Worm (Caenorhabditis elegans) whole organism, L4/young adult: ENCODE measurements around the gene zipt-2.3.

ENCODE experiments used
- W03F9.2 ChIP-seq: fragments of 150-350 bp; optimal IDR thresholded peaks from 2 replicates; lab custom pipeline; 2014; ENCODE audit warnings: missing biosample characterization, missing genetic modification characterization
- dao-5 ChIP-seq: sonication (generic microtip); optimal IDR thresholded peaks from 2 replicates; lab custom pipeline; 2016; ENCODE audit warnings: missing genotype, missing genetic modification characterization, moderate library complexity, missing compliant biosample characterization
- him-1 ChIP-seq: sonication (generic microtip); optimal IDR thresholded peaks from 2 replicates; lab custom pipeline; 2016; ENCODE audit warnings: missing genotype, missing genetic modification reagents, missing genetic modification characterization, missing compliant biosample characterization

zipt-2.3 gene

DNA sequence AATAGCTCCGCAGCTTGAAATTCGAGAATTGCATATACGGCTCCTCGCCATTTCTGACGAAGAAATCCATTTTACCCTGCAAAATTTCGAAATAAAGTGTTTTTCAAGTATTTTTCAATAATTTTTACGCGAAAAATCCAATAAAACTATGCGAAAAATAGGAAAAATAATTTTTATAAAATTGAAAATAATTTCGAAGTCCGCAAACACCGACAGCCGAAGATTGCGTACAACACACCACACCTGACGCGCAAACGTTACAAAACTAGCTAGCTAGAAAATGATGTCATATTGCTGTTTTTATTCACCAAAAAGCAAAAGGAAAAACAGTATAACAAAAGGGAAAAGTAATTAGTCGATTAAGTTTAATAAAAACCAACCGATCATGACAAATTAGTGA, 21.0 kb downstream of the zipt-2.3 start, which contains the start of gene rpoa-1:
Gene rpoa-1, minus strand, starts transcription at position 84 of the 400 bp plus-strand sequence.
- no peak for TF ChIP-seq dao-5
- no peak for TF ChIP-seq him-1 (tag; lab: Kevin White, UChicago)
- TF ChIP-seq W03F9.2 (tag; lab: Kevin White, UChicago) = no peak

DNA sequence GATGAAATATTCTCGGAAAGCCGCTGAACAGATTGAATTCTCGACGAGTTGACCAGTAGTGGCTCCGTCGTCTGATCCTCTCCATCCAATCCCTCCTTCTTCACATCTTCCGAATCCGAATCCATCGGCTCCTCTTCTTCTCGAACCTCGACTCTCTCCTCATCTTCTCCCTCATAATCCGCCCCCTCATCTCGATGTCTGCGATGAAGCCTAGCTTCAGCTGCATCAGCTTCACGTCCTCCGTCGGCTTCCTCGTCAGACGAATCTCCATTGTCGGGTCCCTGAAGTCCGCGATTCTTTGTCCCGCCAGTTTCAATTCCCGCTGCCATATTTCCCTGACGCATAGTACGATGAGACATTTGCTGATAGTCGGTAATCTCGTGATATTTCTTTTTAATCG, 30.1 kb downstream of the zipt-2.3 start:
- TF ChIP-seq W03F9.2 (tag; lab: Kevin White, UChicago) (no peak), dao-5 (no peak), him-1 (tag; lab: Kevin White, UChicago) (no peak)

DNA sequence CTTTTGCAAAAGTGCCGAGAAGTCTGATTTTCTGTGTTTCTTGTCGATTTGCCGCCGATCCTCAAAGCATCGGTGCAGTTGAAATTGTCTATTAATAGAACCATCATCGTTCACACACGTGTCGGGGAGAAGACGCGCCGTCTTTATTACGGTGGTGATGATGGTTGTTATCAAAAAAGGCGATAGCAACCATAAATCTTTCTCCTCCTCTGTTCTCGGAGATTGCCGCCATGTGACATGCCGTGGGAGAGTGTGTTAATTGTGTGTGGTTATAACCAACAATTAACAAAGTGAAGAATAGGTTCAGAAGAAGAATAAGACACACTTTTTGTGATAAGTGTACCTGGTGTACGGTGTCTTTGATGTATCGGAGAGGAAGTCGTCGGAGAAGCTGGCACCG, 34.6 kb downstream of the zipt-2.3 start:
- TF ChIP-seq him-1 (tag; lab: Kevin White, UChicago) (no peak), dao-5 (no peak), W03F9.2 (tag; lab: Kevin White, UChicago) (no peak)

DNA sequence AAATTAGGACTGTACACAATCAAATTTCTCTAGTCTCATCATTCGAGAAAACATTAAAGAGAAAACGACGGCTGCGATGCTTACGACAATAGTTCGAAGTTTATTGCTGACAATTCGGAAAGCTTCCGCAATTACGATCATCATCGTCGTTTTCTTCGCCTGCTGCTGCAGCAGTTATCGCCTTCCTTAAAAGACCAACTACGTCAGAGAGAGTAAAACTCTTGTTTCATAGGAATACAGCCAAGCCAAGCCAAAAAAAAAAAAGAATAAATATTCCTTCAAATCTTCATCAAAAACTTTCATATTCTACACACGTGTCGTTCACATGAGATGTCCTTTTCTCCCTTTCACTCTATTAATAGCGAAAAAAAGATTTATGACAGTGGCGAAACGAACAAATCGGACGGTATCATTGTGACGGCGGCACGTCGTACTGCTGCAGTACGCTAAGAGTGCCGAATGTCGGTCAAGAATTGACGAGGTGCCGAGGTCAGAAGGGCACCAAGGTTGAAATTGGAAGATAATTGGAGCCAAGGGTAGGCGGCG, 35.8 kb downstream of the zipt-2.3 start:
- TF ChIP-seq W03F9.2 (tag; lab: Kevin White, UChicago) = no peak
- no peak for TF ChIP-seq him-1 (tag; lab: Kevin White, UChicago)
- no peak for TF ChIP-seq dao-5

DNA sequence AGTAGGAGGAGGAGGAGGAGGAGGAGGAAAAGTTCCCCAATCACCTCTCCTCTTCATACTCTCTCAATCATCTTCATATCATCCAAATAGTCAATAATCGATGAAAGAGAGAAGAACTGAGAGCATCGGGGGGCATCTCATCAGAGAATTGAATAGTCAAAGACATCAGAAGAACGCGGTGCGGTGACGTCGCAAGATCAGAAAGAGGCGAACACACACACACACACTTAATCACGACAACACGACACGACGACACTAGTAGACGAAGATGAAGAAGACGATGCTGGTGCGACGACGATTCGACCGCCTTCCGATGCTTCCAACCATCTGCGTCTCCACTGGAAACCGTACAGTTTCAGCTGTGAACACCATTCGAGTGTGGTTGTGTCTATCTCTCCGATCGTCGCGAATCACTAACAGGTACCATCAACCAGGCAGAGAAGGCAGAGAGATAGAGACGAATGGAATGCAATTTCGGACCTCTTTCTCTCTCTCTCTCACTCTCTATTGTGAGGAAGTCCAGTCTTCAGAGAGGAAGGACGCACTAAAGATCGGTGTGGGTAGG, 37.0 kb downstream of the zipt-2.3 start:
- TF ChIP-seq dao-5 (no peak), him-1 (tag; lab: Kevin White, UChicago) (no peak), W03F9.2 (tag; lab: Kevin White, UChicago) (no peak)

DNA sequence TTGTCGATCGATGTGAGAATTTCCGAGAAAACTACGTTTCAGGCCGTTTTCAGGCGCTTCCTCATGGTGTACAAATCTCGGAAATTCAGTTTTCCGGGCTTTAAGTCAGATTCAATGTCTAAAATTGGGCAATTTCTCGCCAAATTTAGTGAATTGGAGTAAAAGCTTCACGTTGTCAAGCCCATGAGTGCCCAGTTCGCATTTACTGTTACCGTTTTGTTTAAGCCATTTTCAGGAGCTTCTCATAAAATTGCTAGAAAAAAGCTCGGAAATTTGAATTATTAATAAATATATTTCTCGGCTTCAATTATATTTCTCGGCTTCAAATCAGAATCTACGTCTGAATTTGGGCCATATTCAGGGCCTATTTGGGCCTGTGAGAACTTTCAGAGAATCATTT, 37.8 kb downstream of the zipt-2.3 start:
- TF ChIP-seq W03F9.2 (tag; lab: Kevin White, UChicago) = no peak
- TF ChIP-seq him-1 (tag; lab: Kevin White, UChicago) = no peak
- TF ChIP-seq dao-5 = no peak

DNA sequence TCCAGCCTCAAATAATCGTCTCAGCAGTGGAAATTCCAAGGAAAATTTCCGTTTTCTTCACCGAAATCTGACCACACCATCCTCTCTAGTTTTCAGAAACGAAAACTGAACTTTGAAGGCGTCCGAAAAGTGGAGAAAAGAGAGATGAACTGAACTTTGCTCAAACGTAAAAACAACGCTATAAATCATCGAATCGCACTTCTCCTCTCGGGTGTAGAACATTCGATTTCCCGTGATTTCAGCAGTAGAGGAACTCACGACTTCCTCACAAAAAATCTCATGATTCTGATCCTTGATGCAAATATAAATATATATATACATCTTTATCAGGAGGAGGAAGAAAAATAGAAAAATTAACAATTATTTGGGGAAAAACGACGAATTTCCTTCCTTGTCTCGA, 40.5 kb downstream of the zipt-2.3 start:
- TF ChIP-seq W03F9.2 (tag; lab: Kevin White, UChicago) (no peak), him-1 (tag; lab: Kevin White, UChicago) (no peak), dao-5 (no peak)

DNA sequence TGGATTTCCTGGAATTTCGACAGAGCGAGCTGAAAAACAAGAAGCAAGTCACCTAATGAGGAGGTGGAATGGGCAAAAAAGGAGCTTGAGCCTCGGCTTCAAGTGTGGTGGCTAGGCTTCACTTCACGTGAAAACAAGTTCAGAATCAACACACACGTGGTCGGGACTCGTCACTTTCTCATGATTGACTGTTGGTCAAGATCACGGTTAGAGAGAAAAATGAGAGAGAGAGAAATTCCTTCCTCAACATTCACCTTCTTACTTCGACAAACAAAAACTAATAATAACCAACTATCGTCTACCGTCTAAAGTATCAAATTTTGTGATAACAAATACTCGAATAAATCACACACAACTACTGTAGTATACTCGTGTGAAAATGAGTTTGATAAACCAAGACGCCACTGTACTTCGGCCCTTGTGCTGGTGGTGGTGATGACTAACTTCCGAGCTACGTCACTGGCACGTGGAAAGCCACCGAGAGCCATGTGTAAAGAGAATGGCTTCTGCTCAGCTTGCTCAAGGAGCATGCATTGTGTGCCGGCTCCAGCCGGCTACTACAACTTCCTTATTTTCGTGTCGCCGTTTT, 42.0 kb downstream of the zipt-2.3 start:
- TF ChIP-seq him-1 (tag; lab: Kevin White, UChicago) (no peak), W03F9.2 (tag; lab: Kevin White, UChicago) (no peak)

DNA sequence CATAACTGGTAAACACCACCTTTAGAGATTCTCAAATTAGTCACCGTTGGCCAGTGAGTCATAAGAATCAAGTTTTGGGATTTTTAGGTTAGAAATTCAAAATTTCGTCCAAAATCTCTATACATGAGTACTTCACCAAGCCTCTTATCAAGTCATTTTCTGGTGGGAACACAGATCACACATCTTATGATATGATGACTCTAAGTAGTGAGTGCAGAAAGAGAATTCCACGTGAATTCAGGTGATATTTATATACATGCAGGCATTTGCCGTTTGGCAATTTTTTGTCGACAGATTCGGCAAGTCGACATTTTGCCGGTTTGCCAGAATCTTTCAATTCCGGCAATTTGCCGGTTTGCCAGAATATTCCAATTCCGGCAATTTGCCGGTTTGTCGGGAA, 43.6 kb downstream of the zipt-2.3 start:
- TF ChIP-seq him-1 (tag; lab: Kevin White, UChicago) = no peak
- no peak for TF ChIP-seq W03F9.2 (tag; lab: Kevin White, UChicago)
- TF ChIP-seq dao-5 = no peak

DNA sequence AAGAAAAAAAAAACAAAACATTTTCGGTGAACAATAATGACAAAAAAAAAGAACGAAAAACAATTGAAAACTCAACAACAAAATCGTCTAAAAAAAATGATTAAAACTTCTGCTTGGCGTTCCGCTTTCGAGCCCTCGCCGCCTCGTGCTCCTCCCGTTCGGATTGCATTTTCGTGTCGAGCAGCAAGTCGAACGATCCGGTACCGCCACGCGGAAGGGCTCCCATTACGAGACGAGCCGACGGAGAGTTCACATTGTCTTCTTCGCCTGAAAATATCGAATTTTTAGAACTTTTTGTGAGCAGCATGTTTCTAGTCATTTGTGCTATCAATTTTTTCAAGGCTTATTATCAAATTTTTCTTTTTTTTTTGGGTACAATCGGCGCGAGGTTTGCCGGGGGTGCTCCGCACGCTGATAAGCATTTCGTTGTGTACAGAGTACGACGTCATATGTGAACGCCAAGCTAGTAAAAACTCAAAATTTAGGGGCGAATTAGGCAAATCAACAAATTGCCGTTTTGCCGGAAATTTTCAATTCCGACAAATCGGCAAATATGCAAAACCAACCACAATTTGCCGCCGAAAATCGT, 44.9 kb downstream of the zipt-2.3 start:
- TF ChIP-seq dao-5 (no peak), him-1 (tag; lab: Kevin White, UChicago) (no peak), W03F9.2 (tag; lab: Kevin White, UChicago) (no peak)

DNA sequence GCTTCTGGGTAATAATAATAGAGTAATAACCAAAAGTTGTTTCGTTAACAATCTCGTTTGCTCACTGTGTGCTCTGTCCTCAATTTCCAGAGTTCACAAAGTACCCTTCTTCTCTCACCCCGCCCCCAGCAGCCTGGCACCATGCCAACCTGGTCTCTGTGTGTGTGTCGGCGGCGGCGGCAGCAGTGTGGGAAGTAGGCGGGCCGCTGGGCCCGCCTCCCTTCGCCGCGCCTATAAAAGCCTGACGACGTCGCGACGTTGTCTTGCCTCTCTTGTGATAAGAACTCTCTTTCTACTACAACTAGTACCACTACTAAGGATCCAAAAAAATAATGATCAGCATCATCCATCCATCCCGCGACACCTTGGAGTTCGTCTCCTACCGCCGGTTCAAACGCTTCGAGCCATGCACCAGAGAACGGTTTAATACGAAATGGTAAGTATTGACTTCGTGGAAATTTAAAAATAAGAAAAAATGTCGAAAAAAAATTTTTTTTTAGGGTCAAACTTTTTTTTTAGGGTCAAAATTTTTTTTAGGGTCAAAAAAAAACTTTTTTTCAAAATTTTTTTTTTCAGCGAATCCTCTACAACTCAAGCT, 46.7 kb downstream of the zipt-2.3 start, which contains the start of gene C31C9.7:
Gene C31C9.7, plus strand, starts transcription at position 261 of the 598 bp plus-strand sequence.
- TF ChIP-seq dao-5 (no peak), W03F9.2 (tag; lab: Kevin White, UChicago) (no peak), him-1 (tag; lab: Kevin White, UChicago) (no peak)

DNA sequence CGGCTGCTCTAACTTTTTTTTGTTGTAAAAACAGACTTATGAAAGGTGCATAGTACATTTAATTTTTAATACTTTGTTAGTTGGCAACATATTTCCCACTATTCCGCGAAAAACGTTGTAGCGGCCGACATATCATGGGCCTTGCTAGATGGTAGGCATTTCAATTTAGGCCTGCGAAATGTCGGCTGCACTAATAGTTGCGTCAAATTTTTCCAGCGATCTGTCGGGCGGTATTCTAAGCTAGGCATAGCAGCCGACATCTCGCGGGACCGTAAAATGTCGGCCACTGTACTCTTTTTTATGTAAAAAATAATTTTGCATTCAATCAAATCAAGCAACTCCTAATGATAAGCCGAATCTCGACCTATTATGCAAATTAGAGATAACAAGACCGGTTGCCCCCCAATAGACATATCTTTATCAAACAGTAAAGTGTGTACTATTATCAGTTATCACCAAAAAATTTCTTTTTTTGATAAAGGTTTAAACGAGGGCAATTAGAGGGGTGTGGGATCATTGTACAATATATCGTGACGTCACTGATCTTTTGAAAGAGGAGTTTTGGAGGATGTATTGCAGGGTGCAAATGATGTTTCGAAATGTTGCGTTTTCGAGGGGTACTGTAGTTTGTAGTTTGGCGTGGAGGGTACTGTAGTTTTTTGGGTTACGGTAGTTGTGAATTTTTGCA, 50.5 kb downstream of the zipt-2.3 start:
- TF ChIP-seq dao-5 (no peak), W03F9.2 (tag; lab: Kevin White, UChicago) (no peak), him-1 (tag; lab: Kevin White, UChicago) (no peak)

DNA sequence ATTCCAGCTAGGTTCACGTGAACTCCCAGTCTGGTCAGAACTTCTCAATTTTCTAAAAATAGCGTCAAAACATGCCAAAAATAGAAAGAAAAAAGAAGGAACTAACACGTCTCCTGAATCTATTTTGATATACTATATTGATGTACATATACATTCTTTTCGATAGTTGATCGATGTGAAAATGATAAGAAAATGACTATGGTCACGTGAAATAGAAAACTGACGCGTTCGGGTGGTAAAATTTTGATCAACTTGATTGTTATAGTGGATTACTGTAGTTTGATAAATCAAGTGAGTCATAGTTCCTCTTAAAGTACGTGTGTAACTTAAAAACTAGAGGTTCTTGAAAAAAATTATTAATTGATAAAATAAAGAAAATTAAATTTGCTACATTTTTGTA, 51.3 kb downstream of the zipt-2.3 start:
- no peak for TF ChIP-seq him-1 (tag; lab: Kevin White, UChicago)
- TF ChIP-seq dao-5 = no peak
- no peak for TF ChIP-seq W03F9.2 (tag; lab: Kevin White, UChicago)
